Worm (Caenorhabditis elegans) whole organism, young adult: ENCODE data around the gene C17C3.9.

Experiments
- ceh-100 ChIP-seq: fragments of 200-800 bp; sonication (Bioruptor generic); IDR thresholded peaks from 2 replicates; pipeline ENCODE4 v1.3.6; 2022; ENCODE audit warnings: missing genetic modification reagents, missing genetic modification characterization, missing compliant biosample characterization
- rpc-1 ChIP-seq, 2 experiments: fragments of 150-350 bp in 1 of 2; sonication (generic microtip) in 1 of 2; optimal IDR thresholded peaks; 2 replicates each; lab custom pipeline; 2014 to 2018; ENCODE audit warnings: missing biosample characterization in 1 of 2, missing genetic modification characterization in 1 of 2, missing genetic modification reagents in 1 of 2, missing genotype in 1 of 2

- TF ChIP-seq rpc-1 (optimal IDR thresholded peaks at IDR 0.05; lab: Kevin White, UChicago) (no peak), rpc-1 (tag; optimal IDR thresholded peaks at IDR 0.05; lab: Kevin White, UChicago) (no peak), ceh-100 (no peak)
Measured at ce11 chrII:5494405-5494804, 37.7 kb downstream of the C17C3.9 start, which contains the start of gene F12A10.6.
